Fruit fly (Drosophila melanogaster) Kc167 (cell line): Measurements from ENCODE around the gene RpL23A.

Source experiments
- Sin3A ChIP-seq: fragments of >200 bp; optimal IDR thresholded peaks from 2 replicates; lab custom pipeline; 2018; ENCODE audit warnings: missing external identifiers
- h ChIP-seq: fragments of >200 bp; optimal IDR thresholded peaks from 3 replicates; lab custom pipeline; 2018; ENCODE audit warnings: missing external identifiers
- psq ChIP-seq: fragments of >200 bp; optimal IDR thresholded peaks from 2 replicates; lab custom pipeline; 2017; ENCODE audit warnings: missing external identifiers

- no peak for TF ChIP-seq Sin3A (lab: Kevin White, UChicago)
- no peak for TF ChIP-seq h
- TF ChIP-seq psq, result no peak
Measured at dm6 chr3L:1670008-1670407, 1.6 kb upstream of the RpL23A start, which contains the start of gene RabX5.
